Worm (Caenorhabditis elegans): ENCODE data around the gene Y22D7AL.16.

- TF ChIP-seq med-1 (GFP tag; optimal IDR thresholded peaks at IDR 0.05; ENCODE audit: insufficient read depth) (no peak), cog-1 (tag; optimal IDR thresholded peaks at IDR 0.05) (no peak), ref-1 (GFP tag; conservative IDR thresholded peaks at IDR 0.05) (no peak), flt-1 (GFP tag; IDR thresholded peaks at IDR 0.05) (no peak), klf-2 (GFP tag; conservative IDR thresholded peaks at IDR 0.05) (no peak), tab-1 (GFP tag; IDR thresholded peaks at IDR 0.05) (no peak)
Observed at ce11 chrIII:1619442-1619841, 45.6 kb downstream of the Y22D7AL.16 start, which contains the start of gene hsp-60.

Data from whole organism, midembryonic.